Worm (Caenorhabditis elegans) whole organism, dauer: Measurements from ENCODE around the gene srlf-3.

Experiments
- unc-62 ChIP-seq: sonication (generic microtip); optimal IDR thresholded peaks from 2 replicates; lab custom pipeline; 2017; ENCODE audit warnings: missing biosample characterization, missing genetic modification reagents, missing genetic modification characterization

srlf-3 gene

ce11 chrIV:8476880-8477279 is 10.4 kb upstream of the srlf-3 start, which contains the start of gene spp-10:
Gene spp-10 (plus strand): TSS chrIV:8477180.
- no peak for TF ChIP-seq unc-62 (GFP tag; lab: Kevin White, UChicago)

- no peak for TF ChIP-seq unc-62 (GFP tag; lab: Kevin White, UChicago)
Observed at ce11 chrIV:8478516-8478915, 8.8 kb upstream of the srlf-3 start.

DNA sequence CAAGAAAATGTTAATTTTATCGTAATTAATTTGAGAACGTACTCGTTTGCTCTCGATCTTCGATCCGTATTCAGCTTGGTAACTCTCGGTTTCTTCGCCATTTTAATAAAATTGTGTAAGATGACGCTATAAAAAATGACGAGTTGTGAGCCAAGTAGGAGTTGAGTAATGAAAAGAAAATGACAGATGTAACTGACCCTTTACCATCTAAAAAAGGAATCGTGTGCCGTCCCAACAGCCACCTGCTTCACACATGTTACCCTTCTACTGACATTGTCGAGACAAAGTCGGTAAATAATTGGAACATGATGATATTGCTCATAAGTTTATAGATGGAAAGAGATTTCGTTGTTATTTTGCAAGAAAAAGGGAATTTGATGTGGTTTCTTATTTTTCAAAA is 7.9 kb upstream of the srlf-3 start, which contains the start of gene hlh-12:
Gene hlh-12 (minus strand): TSS at position 101 of the 400 bp plus-strand sequence.
- no peak for TF ChIP-seq unc-62 (GFP tag; lab: Kevin White, UChicago)

- no peak for TF ChIP-seq unc-62 (GFP tag; lab: Kevin White, UChicago)
Observed at ce11 chrIV:8481308-8481707, 6.0 kb upstream of the srlf-3 start, which contains the start of gene spp-8. Gene spp-8 (plus strand): TSS chrIV:8481664.

DNA sequence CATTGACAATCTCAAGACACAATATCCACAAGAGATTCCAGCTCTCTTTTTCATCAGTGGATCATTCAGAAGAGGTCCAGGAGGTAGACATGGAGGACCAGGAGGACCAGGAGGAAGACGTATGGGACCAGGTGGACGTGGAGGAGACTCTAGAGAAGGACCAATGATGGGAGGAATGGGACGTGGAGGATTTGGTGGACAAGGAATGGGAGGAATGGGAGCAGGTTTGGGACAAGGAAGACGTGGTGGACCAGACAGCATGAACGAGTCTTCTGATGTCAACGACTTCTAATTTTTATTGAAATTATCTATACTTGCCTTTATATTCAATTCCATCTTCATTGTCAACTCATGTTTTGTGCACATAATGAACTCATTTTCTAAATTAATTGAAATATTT is 760 bp downstream of the srlf-3 start:
- no peak for TF ChIP-seq unc-62 (GFP tag; lab: Kevin White, UChicago)

- TF ChIP-seq unc-62 (GFP tag; lab: Kevin White, UChicago), result no peak
Observed at ce11 chrIV:8489915-8490314, 2.6 kb downstream of the srlf-3 start, which contains the start of gene srlf-2. Gene srlf-2 (plus strand): TSS chrIV:8490215.

- no peak for TF ChIP-seq unc-62 (GFP tag; lab: Kevin White, UChicago)
Observed at ce11 chrIV:8492242-8492641, 5.0 kb downstream of the srlf-3 start, which contains the start of gene sru-7. Gene sru-7 (plus strand): TSS chrIV:8492542.

- TF ChIP-seq unc-62 (GFP tag; lab: Kevin White, UChicago), result no peak
Observed at ce11 chrIV:8496263-8496662, 9.0 kb downstream of the srlf-3 start, which contains the start of gene C28C12.12. Gene C28C12.12 (minus strand): TSS chrIV:8496363.

- TF ChIP-seq unc-62 (GFP tag; lab: Kevin White, UChicago), result no peak
Observed at ce11 chrIV:8498773-8499360, 11.6 kb downstream of the srlf-3 start, which contains the start of the genes acdh-13 and mesp-1. Gene acdh-13 (minus strand): TSS chrIV:8498823. Gene mesp-1 (plus strand): TSS chrIV:8499310.

DNA sequence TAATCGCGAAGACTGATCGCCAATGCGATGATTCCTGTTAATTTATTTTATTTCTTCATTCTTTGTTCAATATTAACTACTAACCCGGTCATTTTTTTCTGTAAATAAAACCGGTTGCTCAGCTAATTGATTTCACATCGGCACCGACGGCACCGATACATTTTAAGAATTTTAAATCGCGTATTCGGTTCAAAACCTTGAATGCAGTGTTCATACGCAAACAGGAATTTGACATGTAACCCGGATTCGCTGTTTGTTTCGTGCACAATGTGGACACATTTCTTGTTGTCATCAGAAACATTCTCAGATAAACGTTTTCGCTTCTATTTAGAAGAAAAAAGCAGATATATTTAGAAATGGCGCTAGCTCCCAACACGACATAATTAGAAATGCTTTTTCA is 12.7 kb downstream of the srlf-3 start:
- no peak for TF ChIP-seq unc-62 (GFP tag; lab: Kevin White, UChicago)

DNA sequence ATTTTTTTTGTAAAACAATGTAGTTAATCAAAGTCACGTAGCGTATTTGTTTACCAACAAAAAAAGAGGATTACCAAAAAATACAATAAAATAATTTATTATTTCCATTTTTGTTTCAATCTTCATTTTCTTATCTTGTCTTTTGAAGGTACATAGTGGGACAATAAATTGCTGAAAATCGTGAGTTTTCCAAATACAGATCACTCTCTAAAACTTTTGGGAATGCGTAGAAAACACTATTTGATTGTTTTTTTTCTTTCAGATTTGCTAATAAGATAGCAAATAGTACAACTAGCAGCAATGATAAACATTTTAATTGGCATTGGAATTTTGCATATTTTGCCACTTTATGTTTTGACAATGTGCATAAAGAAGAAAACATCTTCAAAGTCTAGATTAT is 14.1 kb downstream of the srlf-3 start, which contains the start of gene C28C12.1:
Gene C28C12.1 (plus strand): TSS at position 301 of the 400 bp plus-strand sequence.
- TF ChIP-seq unc-62 (GFP tag; lab: Kevin White, UChicago), result no peak

DNA sequence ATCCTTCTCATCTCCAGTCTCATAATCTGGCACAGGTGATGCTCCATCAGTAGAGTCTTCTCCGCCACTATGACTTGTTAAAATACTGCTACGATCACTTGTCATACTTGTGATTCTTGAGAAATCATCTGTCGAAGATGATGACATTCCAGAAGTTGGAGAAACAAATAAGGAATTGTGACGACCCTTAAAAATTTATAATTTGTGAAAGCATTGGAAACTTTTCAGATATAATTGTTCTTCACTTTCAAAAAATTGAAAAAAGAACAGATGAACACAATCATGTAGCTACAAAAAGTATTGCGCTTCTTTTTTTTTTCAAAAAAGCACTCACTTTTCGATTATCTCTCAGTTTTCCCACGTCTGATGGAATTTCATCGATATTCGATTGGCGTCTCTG is 18.8 kb downstream of the srlf-3 start:
- no peak for TF ChIP-seq unc-62 (GFP tag; lab: Kevin White, UChicago)

ce11 chrIV:8510534-8510933 is 23.3 kb downstream of the srlf-3 start, which contains the start of gene tag-77:
Gene tag-77 (minus strand): TSS chrIV:8510548.
- TF ChIP-seq unc-62 (GFP tag; lab: Kevin White, UChicago), result no peak

DNA sequence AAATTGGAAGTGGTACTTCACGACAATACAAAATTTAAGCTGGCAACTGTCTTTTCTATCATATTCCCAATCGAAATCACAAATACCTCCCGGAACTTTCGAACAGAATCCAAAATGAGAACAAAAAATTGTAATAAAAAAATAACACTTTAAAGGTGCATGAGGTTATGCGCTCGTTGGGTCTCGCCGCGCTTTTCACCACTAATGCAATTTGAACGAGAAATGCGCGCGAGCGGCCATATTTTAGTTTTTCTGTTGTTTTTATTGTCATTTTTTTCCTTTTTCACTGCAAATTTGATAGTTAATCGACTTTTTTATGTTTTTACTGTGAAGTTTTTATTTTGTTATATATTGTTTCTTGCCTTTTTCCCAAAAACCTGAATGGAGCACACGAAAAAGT is 23.8 kb downstream of the srlf-3 start, which contains the start of gene mes-6:
Gene mes-6 (plus strand): TSS at position 229 of the 400 bp plus-strand sequence.
- no peak for TF ChIP-seq unc-62 (GFP tag; lab: Kevin White, UChicago)

DNA sequence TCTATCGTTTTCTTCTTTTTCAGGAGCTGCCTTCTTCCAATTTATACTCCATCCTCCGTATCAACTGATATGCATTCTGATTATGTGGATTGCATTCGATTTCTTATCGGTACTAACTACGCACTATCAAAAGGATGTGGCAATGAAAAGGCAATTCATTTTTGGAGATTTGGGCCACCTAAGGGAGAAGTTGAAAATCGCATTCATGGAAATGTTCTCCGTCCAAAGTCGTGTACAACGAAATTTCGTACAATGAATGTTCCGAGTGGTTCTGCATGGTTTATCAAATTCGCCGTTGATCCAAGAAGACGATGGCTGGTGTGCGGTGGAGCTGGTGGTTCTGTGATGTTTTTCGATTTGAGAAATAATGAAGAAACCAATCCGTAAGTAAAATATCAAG is 25.4 kb downstream of the srlf-3 start, which contains the start of gene C09G4.4:
Gene C09G4.4 (plus strand): TSS at position 301 of the 400 bp plus-strand sequence.
- TF ChIP-seq unc-62 (GFP tag; lab: Kevin White, UChicago), result no peak

DNA sequence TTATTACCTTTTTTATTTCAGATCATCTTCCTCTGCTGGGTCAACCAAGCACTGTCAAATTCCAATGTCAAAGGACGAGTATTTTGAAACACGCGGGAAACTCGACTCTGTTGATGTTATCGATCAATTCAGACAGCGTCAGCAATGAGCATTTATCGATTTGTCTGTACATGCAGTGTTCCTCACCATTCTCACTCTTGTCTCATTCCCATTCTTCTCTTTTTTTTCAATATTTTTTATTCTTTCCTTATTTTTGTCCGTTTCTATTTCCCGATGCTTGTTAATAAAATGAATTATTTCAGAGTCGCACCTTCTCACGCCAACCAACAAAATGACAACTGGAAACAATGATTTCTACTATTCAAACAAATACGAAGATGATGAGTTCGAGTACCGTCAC is 26.3 kb downstream of the srlf-3 start, which contains the start of gene cks-1:
Gene cks-1 (plus strand): TSS at position 301 of the 400 bp plus-strand sequence.
- TF ChIP-seq unc-62 (GFP tag; lab: Kevin White, UChicago), result no peak

ce11 chrIV:8514546-8514945 is 27.3 kb downstream of the srlf-3 start:
- no peak for TF ChIP-seq unc-62 (GFP tag; lab: Kevin White, UChicago)
